Worm (Caenorhabditis elegans) whole organism, L3 larva: ENCODE results near the gene F54H12.8.
A peak's percentile ranks its signal among the peaks of the same experiment; 100 is the strongest.

Experiments
- R02D3.7 ChIP-seq: fragments of 150-350 bp; optimal IDR thresholded peaks from 2 replicates; lab custom pipeline; 2014; ENCODE audit warnings: missing biosample characterization, missing genetic modification characterization
- ZK546.5 ChIP-seq: sonication (generic microtip); optimal IDR thresholded peaks from 2 replicates; lab custom pipeline; 2017; ENCODE audit warnings: missing biosample characterization, missing genetic modification characterization
- ceh-82 ChIP-seq: fragments of 150-350 bp; optimal IDR thresholded peaks from 2 replicates; lab custom pipeline; 2014; ENCODE audit warnings: missing biosample characterization, missing genetic modification characterization
- ceh-9 ChIP-seq: sonication (generic microtip); optimal IDR thresholded peaks from 2 replicates; lab custom pipeline; 2018; ENCODE audit warnings: missing biosample characterization, missing genetic modification characterization
- daf-12 ChIP-seq: fragments of 150-350 bp; optimal IDR thresholded peaks from 2 replicates; lab custom pipeline; 2014; ENCODE audit warnings: missing biosample characterization, missing genetic modification reagents, missing genetic modification characterization
- egl-27 ChIP-seq: sonication (generic microtip); optimal IDR thresholded peaks from 4 replicates; lab custom pipeline; 2017; ENCODE audit warnings: missing biosample characterization, missing genetic modification reagents, missing genetic modification characterization
- egl-5 ChIP-seq: fragments of 150-350 bp; optimal IDR thresholded peaks from 2 replicates; lab custom pipeline; 2017; ENCODE audit warnings: missing biosample characterization, missing genetic modification reagents, missing genetic modification characterization, inconsistent platforms
- elt-1 ChIP-seq: fragments of 150-350 bp; optimal IDR thresholded peaks from 2 replicates; lab custom pipeline; 2014; ENCODE audit warnings: missing biosample characterization, missing genetic modification characterization
- elt-2 ChIP-seq: sonication (generic microtip); optimal IDR thresholded peaks from 2 replicates; lab custom pipeline; 2016; ENCODE audit warnings: missing genetic modification reagents, mild to moderate bottlenecking, missing genetic modification characterization, missing compliant biosample characterization
- elt-3 ChIP-seq, 3 experiments: fragments of 150-350 bp in 1 of 3; sonication (generic microtip) in 2 of 3; optimal IDR thresholded peaks; 2 replicates in 2 of 3; 4 replicates in 1 of 3; lab custom pipeline; 2014 to 2017; ENCODE audit warnings: missing biosample characterization in 3 of 3, missing genetic modification characterization in 3 of 3
- fkh-10 ChIP-seq: sonication (generic microtip); optimal IDR thresholded peaks from 2 replicates; lab custom pipeline; 2017; ENCODE audit warnings: missing biosample characterization, missing genetic modification reagents, missing genetic modification characterization
- fkh-2 ChIP-seq: fragments of 150-350 bp; optimal IDR thresholded peaks from 2 replicates; lab custom pipeline; 2014; ENCODE audit warnings: missing biosample characterization, missing genetic modification reagents, missing genetic modification characterization
- fos-1 ChIP-seq: fragments of 150-350 bp; optimal IDR thresholded peaks from 2 replicates; lab custom pipeline; 2014; ENCODE audit warnings: missing biosample characterization, missing genetic modification characterization
- hmg-11 ChIP-seq: sonication (generic microtip); optimal IDR thresholded peaks from 2 replicates; lab custom pipeline; 2016; ENCODE audit warnings: missing genetic modification characterization, missing compliant biosample characterization
- lin-15B ChIP-seq: fragments of 150-350 bp; optimal IDR thresholded peaks from 2 replicates; lab custom pipeline; 2014; ENCODE audit warnings: missing biosample characterization, missing genetic modification characterization
- lin-39 ChIP-seq: fragments of 150-350 bp; optimal IDR thresholded peaks from 2 replicates; lab custom pipeline; 2018; ENCODE audit warnings: missing biosample characterization, missing genetic modification reagents, missing genetic modification characterization
- mml-1 ChIP-seq: fragments of 150-350 bp; sonication (generic microtip); optimal IDR thresholded peaks from 3 replicates; lab custom pipeline; 2014; ENCODE audit warnings: missing biosample characterization, missing genetic modification characterization
- nfya-1 ChIP-seq: sonication (generic microtip); optimal IDR thresholded peaks from 2 replicates; lab custom pipeline; 2017; ENCODE audit warnings: missing genetic modification characterization, mild to moderate bottlenecking, missing compliant biosample characterization, antibody characterized with exemption, moderate library complexity; ENCODE audit not compliant: insufficient read depth
- nhr-11 ChIP-seq: fragments of 150-350 bp; optimal IDR thresholded peaks from 2 replicates; lab custom pipeline; 2014; ENCODE audit warnings: missing biosample characterization, missing genetic modification characterization
- nhr-12 ChIP-seq: fragments of 150-350 bp; optimal IDR thresholded peaks from 2 replicates; lab custom pipeline; 2014; ENCODE audit warnings: missing biosample characterization, missing genetic modification characterization
- nhr-237 ChIP-seq: fragments of 150-350 bp; optimal IDR thresholded peaks from 2 replicates; lab custom pipeline; 2014; ENCODE audit warnings: missing biosample characterization, missing genetic modification characterization
- nhr-25 ChIP-seq: sonication (generic microtip); optimal IDR thresholded peaks from 2 replicates; lab custom pipeline; 2017; ENCODE audit warnings: missing biosample characterization, missing genetic modification characterization
- nhr-28 ChIP-seq: fragments of 150-350 bp; optimal IDR thresholded peaks from 2 replicates; lab custom pipeline; 2014; ENCODE audit warnings: missing biosample characterization, missing genetic modification characterization
- nhr-67 ChIP-seq: fragments of 150-350 bp; optimal IDR thresholded peaks from 2 replicates; lab custom pipeline; 2014; ENCODE audit warnings: missing biosample characterization, missing genetic modification characterization
- nhr-76 ChIP-seq: fragments of 150-350 bp; sonication (generic microtip); optimal IDR thresholded peaks from 5 replicates; lab custom pipeline; 2014; ENCODE audit warnings: missing biosample characterization, missing genetic modification characterization
- pha-4 ChIP-seq: fragments of 150-350 bp; optimal IDR thresholded peaks from 2 replicates; lab custom pipeline; 2014; ENCODE audit warnings: missing biosample characterization, missing genetic modification reagents, missing genetic modification characterization
- pqm-1 ChIP-seq: fragments of 150-350 bp; optimal IDR thresholded peaks from 2 replicates; lab custom pipeline; 2017; ENCODE audit warnings: missing biosample characterization, missing genetic modification characterization, inconsistent platforms
- snpc-4 ChIP-seq: fragments of 150-350 bp; optimal IDR thresholded peaks from 2 replicates; lab custom pipeline; 2014; ENCODE audit warnings: missing biosample characterization, missing genetic modification characterization
- tbx-2 ChIP-seq: sonication (generic microtip); optimal IDR thresholded peaks from 2 replicates; lab custom pipeline; 2016; ENCODE audit warnings: mild to moderate bottlenecking, missing genetic modification characterization, missing compliant biosample characterization
- unc-39 ChIP-seq: sonication (generic microtip); optimal IDR thresholded peaks from 4 replicates; lab custom pipeline; 2017; ENCODE audit warnings: missing biosample characterization, missing genetic modification characterization
- unc-62 ChIP-seq: fragments of 150-350 bp; sonication (generic microtip); optimal IDR thresholded peaks from 4 replicates; lab custom pipeline; 2014; ENCODE audit warnings: missing biosample characterization, missing genetic modification reagents, missing genetic modification characterization
- zag-1 ChIP-seq: fragments of 150-350 bp; optimal IDR thresholded peaks from 2 replicates; lab custom pipeline; 2014; ENCODE audit warnings: missing biosample characterization, missing genetic modification characterization
- ztf-11 ChIP-seq: fragments of 150-350 bp; optimal IDR thresholded peaks from 2 replicates; lab custom pipeline; 2014; ENCODE audit warnings: missing biosample characterization, missing genetic modification characterization

F54H12.8 gene

ce11 chrIII:8009769-8010168 lies 40.7 kb upstream of the F54H12.8 start, which contains the start of gene cit-1.1:
Gene cit-1.1, minus strand, starts transcription at chrIII:8009821.
- TF ChIP-seq mml-1 (tag; lab: Kevin White, UChicago) = no peak
- TF ChIP-seq zag-1 (tag; lab: Kevin White, UChicago) = no peak
- peak; percentile 19 for TF ChIP-seq elt-2 (tag; lab: Kevin White, UChicago)
- TF ChIP-seq pha-4 (tag; lab: Kevin White, UChicago) = peak; percentile 11
- TF ChIP-seq snpc-4 (tag; lab: Kevin White, UChicago) = no peak
- TF ChIP-seq lin-15B = peak; percentile 60
- TF ChIP-seq daf-12 = no peak
- TF ChIP-seq lin-39 (tag; lab: Kevin White, UChicago) = peak; percentile 59
- TF ChIP-seq nhr-237 (tag; lab: Kevin White, UChicago) = no peak
- TF ChIP-seq egl-5 (tag; lab: Kevin White, UChicago) = peak; percentile 37
- no peak for TF ChIP-seq ZK546.5 (tag; lab: Kevin White, UChicago)
- TF ChIP-seq egl-27 (tag; lab: Kevin White, UChicago) = no peak
- no peak for TF ChIP-seq fkh-2 (tag; lab: Kevin White, UChicago)
- TF ChIP-seq nhr-76 (tag; lab: Kevin White, UChicago) = no peak
- no peak for TF ChIP-seq nhr-28
- TF ChIP-seq hmg-11 (tag; lab: Kevin White, UChicago) = peak; percentile 36
- no peak for TF ChIP-seq elt-3 (tag; optimal IDR thresholded peaks at IDR 0.05; lab: Kevin White, UChicago)
- no peak for TF ChIP-seq nhr-11
- TF ChIP-seq nhr-25 (tag; lab: Kevin White, UChicago) = no peak
- TF ChIP-seq elt-1 (tag; lab: Kevin White, UChicago) = no peak
- TF ChIP-seq ztf-11 (tag; lab: Kevin White, UChicago) = no peak
- no peak for TF ChIP-seq nhr-12 (tag; lab: Kevin White, UChicago)
- TF ChIP-seq nfya-1 (tag; lab: Kevin White, UChicago) = peak; percentile 46
- TF ChIP-seq tbx-2 (tag; lab: Kevin White, UChicago) = no peak

- TF ChIP-seq ZK546.5 (tag; lab: Kevin White, UChicago) (no peak), nhr-12 (tag; lab: Kevin White, UChicago) (no peak), unc-39 (tag; lab: Kevin White, UChicago) (no peak), nhr-25 (tag; lab: Kevin White, UChicago) (no peak), unc-62 (GFP tag; lab: Kevin White, UChicago) (no peak), elt-3 (tag; optimal IDR thresholded peaks at IDR 0.05; lab: Kevin White, UChicago) (no peak), fkh-10 (GFP tag; lab: Kevin White, UChicago) (no peak), elt-2 (tag; lab: Kevin White, UChicago) (no peak), nfya-1 (tag; lab: Kevin White, UChicago) (no peak)
These were observed 35.1 kb upstream of the F54H12.8 start, which contains the start of gene C06G4.6 for ce11 chrIII:8004091-8004490. Gene C06G4.6, plus strand, starts transcription at chrIII:8004391.

ce11 chrIII:8001557-8001956 lies 32.5 kb upstream of the F54H12.8 start:
- TF ChIP-seq elt-1 (tag; lab: Kevin White, UChicago) (no peak), ceh-82 (tag; lab: Kevin White, UChicago) (no peak), R02D3.7 (tag; lab: Kevin White, UChicago) (no peak), fos-1 (tag; lab: Kevin White, UChicago) (no peak), hmg-11 (tag; lab: Kevin White, UChicago) (no peak), lin-39 (tag; lab: Kevin White, UChicago) (no peak), lin-15B (no peak), elt-3 (tag; optimal IDR thresholded peaks at IDR 0.05; lab: Kevin White, UChicago) (no peak), pqm-1 (tag; lab: Kevin White, UChicago) (no peak), unc-39 (tag; lab: Kevin White, UChicago) (no peak), nfya-1 (tag; lab: Kevin White, UChicago) (no peak), zag-1 (tag; lab: Kevin White, UChicago) (no peak), pha-4 (tag; lab: Kevin White, UChicago) (no peak)

- TF ChIP-seq nhr-67 (no peak), lin-39 (tag; lab: Kevin White, UChicago) (no peak), nhr-28 (no peak), ceh-9 (tag; lab: Kevin White, UChicago) (no peak), R02D3.7 (tag; lab: Kevin White, UChicago) (no peak), hmg-11 (tag; lab: Kevin White, UChicago) (no peak), lin-15B (no peak), fkh-2 (tag; lab: Kevin White, UChicago) (no peak)
These were observed 28.5 kb upstream of the F54H12.8 start for ce11 chrIII:7997447-7998046.
